Worm (Caenorhabditis elegans) whole organism, late embryonic: ENCODE data around the gene fipr-10.

Experiments used
- F13H6.1 ChIP-seq: sonication (generic microtip); optimal IDR thresholded peaks from 2 replicates; lab custom pipeline; 2016; ENCODE audit warnings: missing genetic modification characterization, missing compliant biosample characterization
- ceh-31 ChIP-seq: sonication (generic microtip); optimal IDR thresholded peaks from 2 replicates; lab custom pipeline; 2016; ENCODE audit warnings: missing genetic modification characterization, missing compliant biosample characterization
- ceh-45 ChIP-seq: fragments of 200-800 bp; sonication (Bioruptor generic); IDR thresholded peaks from 2 replicates; pipeline ENCODE4 v1.3.6; 2022; ENCODE audit warnings: missing genetic modification reagents, missing genetic modification characterization, missing compliant biosample characterization
- ceh-9 ChIP-seq: sonication (generic microtip); optimal IDR thresholded peaks from 2 replicates; lab custom pipeline; 2016; ENCODE audit warnings: mild to moderate bottlenecking, missing genetic modification characterization, inconsistent platforms, missing compliant biosample characterization
- lin-11 ChIP-seq: fragments of 200-800 bp; sonication (Bioruptor generic); optimal IDR thresholded peaks from 2 replicates; lab custom pipeline; 2018; ENCODE audit warnings: mild to moderate bottlenecking, missing genetic modification characterization, missing compliant biosample characterization
- ztf-16 ChIP-seq: sonication (generic microtip); optimal IDR thresholded peaks from 2 replicates; lab custom pipeline; 2017; ENCODE audit warnings: missing genetic modification characterization, missing compliant biosample characterization

DNA sequence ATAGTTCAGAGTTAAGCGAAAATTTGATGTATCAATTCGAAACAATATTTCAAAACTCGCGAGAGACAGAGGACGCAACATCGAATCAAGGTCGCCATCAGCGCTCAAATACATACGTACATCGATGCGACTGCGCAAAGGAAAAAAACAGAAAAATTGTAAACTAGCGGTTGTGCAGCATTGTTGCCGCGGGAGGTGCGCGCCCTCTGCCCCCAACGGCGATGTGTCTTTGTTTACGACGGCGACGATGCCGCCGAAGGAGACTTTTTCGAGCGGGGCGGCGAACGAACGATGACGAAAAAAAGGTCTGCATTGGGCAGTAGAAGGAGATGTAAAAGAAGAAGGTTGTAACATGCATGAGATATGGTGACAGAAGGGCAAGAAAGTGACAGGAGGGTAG is 49.0 kb downstream of the fipr-10 start:
- TF ChIP-seq F13H6.1 (tag; lab: Kevin White, UChicago) (no peak), ztf-16 (no peak), ceh-31 (tag; lab: Kevin White, UChicago) (no peak), ceh-9 (tag; lab: Kevin White, UChicago) (no peak), ceh-45 (GFP tag; lab: Robert Waterston, UW) (no peak), lin-11 (tag; lab: Kevin White, UChicago) (no peak)
